Worm (Caenorhabditis elegans): ENCODE measurements around the gene sdc-2.

DNA sequence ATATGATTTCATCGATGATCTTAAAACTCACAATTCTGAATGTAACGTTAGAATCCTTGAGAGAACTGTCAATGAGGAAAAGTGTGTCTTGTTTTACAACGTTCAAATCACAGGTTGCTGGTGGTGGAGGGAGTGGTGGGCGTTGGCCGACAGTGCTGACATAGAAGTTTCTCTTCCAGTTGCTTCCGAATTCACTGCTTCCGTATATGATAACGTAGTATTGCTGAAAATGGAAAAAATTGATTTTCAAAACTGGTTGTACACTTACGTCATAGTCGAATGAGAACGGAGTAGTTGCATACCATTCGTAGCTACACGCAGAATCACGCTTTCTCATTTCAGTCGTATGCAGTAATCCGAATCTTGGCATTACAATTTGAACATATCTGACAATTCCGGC is 30.7 kb upstream of the sdc-2 start:
- TF ChIP-seq pqm-1 (tag; optimal IDR thresholded peaks at IDR 0.05) (no peak), hlh-13 (GFP tag; optimal IDR thresholded peaks at IDR 0.05) (no peak), hlh-30 (tag; optimal IDR thresholded peaks at IDR 0.05; ENCODE audit: insufficient read depth) (no peak), pat-9 (tag; optimal IDR thresholded peaks at IDR 0.05) (no peak)

Data from whole organism, late embryonic.